Fruit fly (Drosophila melanogaster) whole organism, pupa: ENCODE measurements around the gene Doc2.

ENCODE experiments used
- CG10348 ChIP-seq: fragments of 200-800 bp; sonication (Bioruptor generic); IDR thresholded peaks from 2 replicates; pipeline ENCODE4 v1.3.6; 2022; ENCODE audit warnings: missing biosample characterization, missing genetic modification characterization
- CG12605 ChIP-seq: fragments of 200-800 bp; sonication (Bioruptor generic); IDR thresholded peaks from 2 replicates; pipeline ENCODE4 v1.3.6; 2022; ENCODE audit warnings: missing biosample characterization, missing genetic modification characterization
- CG13204 ChIP-seq: fragments of 200-800 bp; sonication (Bioruptor generic); optimal IDR thresholded peaks from 2 replicates; lab custom pipeline; 2018; ENCODE audit warnings: missing biosample characterization, mild to moderate bottlenecking, missing genetic modification characterization, moderate library complexity
- CG14655 ChIP-seq: fragments of 200-800 bp; sonication (Bioruptor generic); optimal IDR thresholded peaks from 3 replicates; lab custom pipeline; 2017; ENCODE audit warnings: mild to moderate bottlenecking, missing biosample characterization, missing genetic modification reagents, missing genetic modification characterization
- CG15710 ChIP-seq: fragments of 200-800 bp; sonication (Bioruptor generic); optimal IDR thresholded peaks from 2 replicates; lab custom pipeline; 2018; ENCODE audit warnings: missing biosample characterization, mild to moderate bottlenecking, missing genetic modification characterization, moderate library complexity
- CG17806 ChIP-seq: fragments of 200-800 bp; sonication (Bioruptor generic); optimal IDR thresholded peaks from 2 replicates; lab custom pipeline; 2018; ENCODE audit warnings: missing biosample characterization, mild to moderate bottlenecking, missing genetic modification characterization, moderate library complexity
- CG32121 ChIP-seq: fragments of 200-800 bp; sonication (Bioruptor generic); IDR thresholded peaks from 2 replicates; pipeline ENCODE4 v1.3.6; 2022; ENCODE audit warnings: missing biosample characterization, missing genetic modification characterization
- CG34367 ChIP-seq: fragments of 200-800 bp; sonication (Bioruptor generic); optimal IDR thresholded peaks from 2 replicates; lab custom pipeline; 2018; ENCODE audit warnings: missing biosample characterization, mild to moderate bottlenecking, missing genetic modification characterization
- CG4496 ChIP-seq: fragments of 200-800 bp; sonication (Bioruptor generic); IDR thresholded peaks from 3 replicates; pipeline ENCODE4 v1.3.6; 2022; ENCODE audit warnings: missing biosample characterization, missing genetic modification characterization
- CG8159 ChIP-seq: fragments of 200-800 bp; sonication (Bioruptor generic); optimal IDR thresholded peaks from 3 replicates; lab custom pipeline; 2018; ENCODE audit warnings: missing biosample characterization, mild to moderate bottlenecking, missing genetic modification characterization, moderate library complexity
- CG8301 ChIP-seq: fragments of 200-800 bp; sonication (Bioruptor generic); optimal IDR thresholded peaks from 2 replicates; lab custom pipeline; 2018; ENCODE audit warnings: missing biosample characterization, mild to moderate bottlenecking, missing genetic modification characterization
- CG9948 ChIP-seq: fragments of 200-800 bp; sonication (Bioruptor generic); optimal IDR thresholded peaks from 2 replicates; lab custom pipeline; 2018; ENCODE audit warnings: missing biosample characterization, mild to moderate bottlenecking, missing genetic modification characterization, moderate library complexity
- D1 ChIP-seq: fragments of 200-800 bp; sonication (Bioruptor generic); optimal IDR thresholded peaks from 2 replicates; lab custom pipeline; 2018; ENCODE audit warnings: missing biosample characterization, mild to moderate bottlenecking, missing genetic modification characterization, moderate library complexity
- EcR ChIP-seq: fragments of 200-800 bp; sonication (Bioruptor generic); optimal IDR thresholded peaks from 3 replicates; lab custom pipeline; 2019; ENCODE audit warnings: missing biosample characterization, missing genetic modification characterization, mild to moderate bottlenecking, moderate library complexity, missing genetic modification reagents
- Ets98B ChIP-seq: fragments of 200-800 bp; sonication (Bioruptor generic); IDR thresholded peaks from 2 replicates; pipeline ENCODE4 v1.3.6; 2022; ENCODE audit warnings: missing biosample characterization, missing genetic modification characterization
- Pif1A ChIP-seq: fragments of 200-800 bp; sonication (Bioruptor generic); optimal IDR thresholded peaks from 3 replicates; lab custom pipeline; 2016; ENCODE audit warnings: missing biosample characterization, missing genetic modification characterization
- Pif1B ChIP-seq: fragments of 200-800 bp; sonication (Bioruptor generic); optimal IDR thresholded peaks from 3 replicates; lab custom pipeline; 2016; ENCODE audit warnings: missing biosample characterization, missing genetic modification characterization
- Snoo ChIP-seq: fragments of 200-800 bp; sonication (Bioruptor generic); optimal IDR thresholded peaks from 3 replicates; lab custom pipeline; 2017; ENCODE audit warnings: missing biosample characterization, mild to moderate bottlenecking, missing genetic modification characterization, inconsistent platforms
- fd96Ca ChIP-seq: fragments of 200-800 bp; sonication (Bioruptor generic); IDR thresholded peaks from 3 replicates; pipeline ENCODE4 v1.3.6; 2022; ENCODE audit warnings: missing biosample characterization, missing genetic modification characterization
- gl ChIP-seq: fragments of 200-800 bp; sonication (Bioruptor generic); optimal IDR thresholded peaks from 2 replicates; lab custom pipeline; 2018; ENCODE audit warnings: missing biosample characterization, mild to moderate bottlenecking, missing genetic modification characterization

Gene Doc2

DNA sequence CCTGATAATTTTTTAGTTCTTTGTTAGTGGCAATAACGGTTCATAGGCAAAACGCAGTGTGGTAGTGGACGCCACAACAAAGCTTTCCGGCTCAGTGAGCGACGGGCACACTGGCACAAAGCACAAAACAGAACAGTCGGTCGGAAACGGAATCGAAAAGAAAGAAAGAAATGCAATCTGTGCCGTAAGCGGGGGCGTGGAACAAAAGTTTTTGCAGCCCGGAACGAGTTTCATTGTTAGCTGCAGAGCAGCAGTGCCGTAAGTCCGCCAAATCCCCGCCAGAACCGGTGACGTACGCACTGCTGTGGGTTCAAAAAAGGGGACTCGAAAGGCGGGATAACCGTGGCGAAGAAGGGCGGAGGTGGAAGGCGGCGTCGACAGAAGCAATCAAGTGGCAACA, 50.6 kb downstream of the Doc2 start, which contains the start of gene CG5026:
TSS of gene CG5026 (plus strand) at position 92 of the 400 bp plus-strand sequence.
- peak; percentile 2 for TF ChIP-seq EcR (GFP tag; lab: Kevin White, UChicago)
- no peak for TF ChIP-seq CG8301
- TF ChIP-seq, all 21 proteins: peak for 1

DNA sequence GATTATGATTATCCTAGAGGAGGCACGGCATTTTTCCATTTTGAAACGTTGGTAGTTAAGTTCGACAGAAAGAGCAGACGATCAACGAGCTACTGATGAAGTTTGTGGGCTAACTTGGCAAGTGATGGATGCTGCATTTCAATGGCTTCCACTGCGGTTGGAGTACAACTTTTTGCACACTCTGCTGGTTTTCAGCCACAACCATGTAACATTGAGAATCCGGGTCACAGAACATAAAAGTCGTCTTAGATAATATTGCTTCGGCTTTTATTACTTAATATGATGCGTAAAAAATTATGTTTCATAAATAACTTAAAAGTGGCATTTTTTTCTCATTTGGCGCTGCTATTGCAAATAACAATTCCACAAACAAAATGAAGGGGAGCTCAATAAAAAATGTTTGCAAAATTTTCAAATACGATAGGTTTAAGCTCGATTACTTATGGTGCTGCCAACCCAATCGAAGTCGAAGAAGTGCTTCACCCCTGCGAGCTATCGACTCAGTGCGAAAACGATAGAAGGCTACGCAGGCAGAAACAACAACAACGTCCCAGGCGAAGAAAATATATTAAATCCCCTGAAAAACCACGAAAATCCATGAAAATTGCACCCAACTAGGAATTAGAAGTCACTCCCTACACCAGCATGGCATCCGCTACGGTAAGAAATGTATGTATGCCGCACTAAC, 52.6 kb downstream of the Doc2 start, which contains the start of the genes CG5653 and CG5021:
TSS of gene CG5653 (minus strand) at position 51 of the 688 bp plus-strand sequence.
TSS of gene CG5021 (plus strand) at position 506 of the 688 bp plus-strand sequence.
- no peak for TF ChIP-seq CG32121 (GFP tag; lab: Robert Waterston, UW)
- TF ChIP-seq gl = peak; percentile 3
- TF ChIP-seq CG34367 = no peak

DNA sequence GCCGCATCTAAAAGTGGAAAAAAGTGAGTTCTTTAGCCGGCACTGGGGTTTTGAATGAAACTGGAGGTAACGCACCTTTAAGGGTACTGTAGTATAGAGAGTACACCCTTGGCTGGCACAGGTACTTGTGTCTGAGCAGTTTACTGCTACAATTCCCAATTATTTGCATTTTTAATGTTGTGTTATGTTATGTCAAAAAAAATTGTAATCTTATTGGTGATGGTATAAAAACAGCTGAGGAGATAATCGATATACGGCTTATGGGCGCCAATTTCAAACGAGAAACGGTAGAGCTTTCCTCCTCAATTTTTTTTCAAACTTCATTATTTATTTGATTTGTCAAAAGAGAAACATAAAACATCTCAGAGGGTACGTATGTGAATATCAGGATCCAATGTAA, 54.6 kb downstream of the Doc2 start, which contains the start of gene ValRS-m:
TSS of gene ValRS-m (minus strand) at position 312 of the 400 bp plus-strand sequence.
- TF ChIP-seq CG8301 = no peak
- no peak for TF ChIP-seq CG12605 (GFP tag; lab: Robert Waterston, UW)
- TF ChIP-seq Pif1A (GFP tag; lab: Kevin White, UChicago) = no peak
- TF ChIP-seq CG34367 = no peak
- TF ChIP-seq fd96Ca = no peak
- no peak for TF ChIP-seq Pif1B (GFP tag; lab: Kevin White, UChicago)
- TF ChIP-seq CG13204 (GFP tag; lab: Kevin White, UChicago) = no peak
- TF ChIP-seq CG32121 (GFP tag; lab: Robert Waterston, UW) = no peak
- no peak for TF ChIP-seq CG8159 (tag; lab: Kevin White, UChicago)
- no peak for TF ChIP-seq Snoo (tag; lab: Kevin White, UChicago)
- no peak for TF ChIP-seq CG9948 (tag; lab: Kevin White, UChicago)
- TF ChIP-seq D1 (tag; lab: Kevin White, UChicago) = no peak
- no peak for TF ChIP-seq gl
- TF ChIP-seq Ets98B (GFP tag; lab: Robert Waterston, UW) = no peak
- no peak for TF ChIP-seq CG14655
- TF ChIP-seq CG15710 = no peak
- TF ChIP-seq CG17806 = no peak
- no peak for TF ChIP-seq CG4496 (GFP tag; lab: Robert Waterston, UW)
- TF ChIP-seq CG10348 (GFP tag; lab: Robert Waterston, UW) = no peak
- TF ChIP-seq EcR (GFP tag; lab: Kevin White, UChicago) = no peak
